Worm (Caenorhabditis elegans) whole organism, young adult: ENCODE measurements around the gene T28D6.6.

Source experiments
- B0019.2 ChIP-seq: fragments of 200-800 bp; sonication (Bioruptor generic); conservative IDR thresholded peaks from 2 replicates; pipeline ENCODE4 v1.3.6; 2022; ENCODE audit warnings: missing genetic modification reagents, missing genetic modification characterization, missing compliant biosample characterization
- B0336.3 ChIP-seq: fragments of 200-800 bp; sonication (Bioruptor generic); IDR thresholded peaks from 2 replicates; pipeline ENCODE4 v1.3.6; 2022; ENCODE audit warnings: missing genetic modification characterization, missing compliant biosample characterization
- D2030.7 ChIP-seq: fragments of 200-800 bp; sonication (Bioruptor generic); IDR thresholded peaks from 2 replicates; pipeline ENCODE4 v1.3.6; 2022; ENCODE audit warnings: missing genetic modification reagents, missing genetic modification characterization, missing compliant biosample characterization
- F33H1.4 ChIP-seq: fragments of 200-800 bp; sonication (Bioruptor generic); IDR thresholded peaks from 2 replicates; pipeline ENCODE4 v1.3.6; 2022; ENCODE audit warnings: missing genetic modification reagents, missing genetic modification characterization, missing compliant biosample characterization
- F37B4.10 ChIP-seq: fragments of 200-800 bp; sonication (Bioruptor generic); IDR thresholded peaks from 2 replicates; pipeline ENCODE4 v1.3.6; 2022; ENCODE audit warnings: missing genetic modification characterization, missing compliant biosample characterization
- F39B2.1 ChIP-seq: fragments of 200-800 bp; sonication (Bioruptor generic); IDR thresholded peaks from 2 replicates; pipeline ENCODE4 v1.3.6; 2022; ENCODE audit warnings: missing genetic modification reagents, missing genetic modification characterization, missing compliant biosample characterization
- F52B5.7 ChIP-seq: sonication (generic microtip); optimal IDR thresholded peaks from 2 replicates; lab custom pipeline; 2016; ENCODE audit warnings: mild to moderate bottlenecking, missing genetic modification characterization, missing compliant biosample characterization
- K11D2.4 ChIP-seq: fragments of 200-800 bp; sonication (Bioruptor generic); IDR thresholded peaks from 2 replicates; pipeline ENCODE4 v1.3.6; 2022; ENCODE audit warnings: missing genetic modification reagents, missing genetic modification characterization, missing compliant biosample characterization
- K12H6.12 ChIP-seq: fragments of 200-800 bp; sonication (Bioruptor generic); optimal IDR thresholded peaks from 2 replicates; lab custom pipeline; 2018; ENCODE audit warnings: mild to moderate bottlenecking, missing genetic modification characterization, missing compliant biosample characterization
- Y53G8AR.9 ChIP-seq: fragments of 200-800 bp; sonication (Bioruptor generic); conservative IDR thresholded peaks from 2 replicates; pipeline ENCODE4 v1.3.6; 2022; ENCODE audit warnings: missing genetic modification reagents, missing genetic modification characterization, missing compliant biosample characterization
- Y79H2A.3 ChIP-seq: fragments of 200-800 bp; sonication (Bioruptor generic); conservative IDR thresholded peaks from 2 replicates; pipeline ENCODE4 v1.3.6; 2022; ENCODE audit warnings: missing genetic modification reagents, missing genetic modification characterization, missing compliant biosample characterization
- aptf-2 ChIP-seq: fragments of 200-800 bp; sonication (Bioruptor generic); conservative IDR thresholded peaks from 2 replicates; pipeline ENCODE4 v1.3.6; 2022; ENCODE audit warnings: missing genetic modification reagents, missing genetic modification characterization, missing compliant biosample characterization
- attf-3 ChIP-seq: fragments of 200-800 bp; sonication (Bioruptor generic); conservative IDR thresholded peaks from 2 replicates; pipeline ENCODE4 v1.3.6; 2022; ENCODE audit warnings: missing genetic modification reagents, missing genetic modification characterization, missing compliant biosample characterization
- cebp-1 ChIP-seq, 2 experiments: fragments of 200-800 bp in 1 of 2; sonication (Bioruptor generic) in 1 of 2; sonication (generic microtip) in 1 of 2; IDR thresholded peaks in 1 of 2; optimal IDR thresholded peaks in 1 of 2; 2 replicates each; pipeline versions ENCODE4 v1.3.6 to Lab custom; 2017 to 2022; ENCODE audit warnings: missing compliant biosample characterization in 2 of 2, missing genetic modification characterization in 2 of 2, mild to moderate bottlenecking in 1 of 2, missing genetic modification reagents in 1 of 2, moderate library complexity in 1 of 2
- cebp-2 ChIP-seq: fragments of 200-800 bp; sonication (Bioruptor generic); IDR thresholded peaks from 2 replicates; pipeline ENCODE4 v1.3.6; 2022; ENCODE audit warnings: missing genetic modification characterization, missing compliant biosample characterization
- ceh-100 ChIP-seq: fragments of 200-800 bp; sonication (Bioruptor generic); IDR thresholded peaks from 2 replicates; pipeline ENCODE4 v1.3.6; 2022; ENCODE audit warnings: missing genetic modification reagents, missing genetic modification characterization, missing compliant biosample characterization
- ceh-58 ChIP-seq: fragments of 200-800 bp; sonication (Bioruptor generic); IDR thresholded peaks from 2 replicates; pipeline ENCODE4 v1.3.6; 2022; ENCODE audit warnings: missing genetic modification characterization, missing compliant biosample characterization
- ceh-91 ChIP-seq: fragments of 200-800 bp; sonication (Bioruptor generic); IDR thresholded peaks from 2 replicates; pipeline ENCODE4 v1.3.6; 2022; ENCODE audit warnings: missing genetic modification reagents, missing genetic modification characterization, missing compliant biosample characterization
- dox-1 ChIP-seq: fragments of 200-800 bp; sonication (Bioruptor generic); IDR thresholded peaks from 2 replicates; pipeline ENCODE4 v1.3.6; 2022; ENCODE audit warnings: missing genetic modification reagents, missing genetic modification characterization, missing compliant biosample characterization
- dpl-1 ChIP-seq: fragments of 150-350 bp; optimal IDR thresholded peaks from 2 replicates; lab custom pipeline; 2014; ENCODE audit warnings: missing biosample characterization, missing genetic modification reagents, missing genetic modification characterization
- egl-18 ChIP-seq: fragments of 200-800 bp; sonication (Bioruptor generic); IDR thresholded peaks from 2 replicates; pipeline ENCODE4 v1.3.6; 2022; ENCODE audit warnings: missing genetic modification reagents, missing genetic modification characterization, missing compliant biosample characterization
- egrh-3 ChIP-seq: fragments of 200-800 bp; sonication (Bioruptor generic); IDR thresholded peaks from 2 replicates; pipeline ENCODE4 v1.3.6; 2022; ENCODE audit warnings: missing genetic modification reagents, missing genetic modification characterization, missing compliant biosample characterization
- him-1 ChIP-seq: sonication (generic microtip); optimal IDR thresholded peaks from 2 replicates; lab custom pipeline; 2016; ENCODE audit warnings: missing genotype, missing genetic modification reagents, missing genetic modification characterization, missing compliant biosample characterization
- hlh-12 ChIP-seq: sonication (generic microtip); optimal IDR thresholded peaks from 2 replicates; lab custom pipeline; 2016; ENCODE audit warnings: missing genetic modification characterization, missing compliant biosample characterization
- hrde-1 ChIP-seq: sonication (generic microtip); optimal IDR thresholded peaks from 2 replicates; lab custom pipeline; 2016; ENCODE audit warnings: missing genetic modification characterization, mild to moderate bottlenecking, missing compliant biosample characterization, moderate library complexity, missing genotype, missing genetic modification reagents, borderline replicate concordance
- lag-1 ChIP-seq: fragments of 200-800 bp; sonication (Bioruptor generic); IDR thresholded peaks from 2 replicates; pipeline ENCODE4 v1.3.6; 2022; ENCODE audit warnings: missing genetic modification reagents, missing genetic modification characterization, missing compliant biosample characterization
- let-526 ChIP-seq: fragments of 200-800 bp; sonication (Bioruptor generic); IDR thresholded peaks from 2 replicates; pipeline ENCODE4 v1.3.6; 2022; ENCODE audit warnings: missing genetic modification reagents, missing genetic modification characterization, missing compliant biosample characterization
- lin-40 ChIP-seq: sonication (generic microtip); optimal IDR thresholded peaks from 2 replicates; lab custom pipeline; 2016; ENCODE audit warnings: missing genetic modification characterization, mild to moderate bottlenecking, missing compliant biosample characterization, missing genotype, missing genetic modification reagents
- lin-54 ChIP-seq: fragments of 200-800 bp; sonication (Bioruptor generic); optimal IDR thresholded peaks from 2 replicates; lab custom pipeline; 2018; ENCODE audit warnings: mild to moderate bottlenecking, missing genetic modification characterization, missing compliant biosample characterization
- lir-1 ChIP-seq: fragments of 200-800 bp; sonication (Bioruptor generic); conservative IDR thresholded peaks from 2 replicates; pipeline ENCODE4 v1.3.6; 2022; ENCODE audit warnings: missing genetic modification reagents, missing genetic modification characterization, missing compliant biosample characterization
- madf-10 ChIP-seq: sonication (generic microtip); optimal IDR thresholded peaks from 2 replicates; lab custom pipeline; 2016; ENCODE audit warnings: mild to moderate bottlenecking, missing genetic modification characterization, missing compliant biosample characterization
- mcd-1 ChIP-seq: fragments of 200-800 bp; sonication (Bioruptor generic); IDR thresholded peaks from 2 replicates; pipeline ENCODE4 v1.3.6; 2022; ENCODE audit warnings: missing genetic modification reagents, missing genetic modification characterization, missing compliant biosample characterization
- nhr-27 ChIP-seq: fragments of 200-800 bp; sonication (Bioruptor generic); optimal IDR thresholded peaks from 2 replicates; lab custom pipeline; 2018; ENCODE audit warnings: mild to moderate bottlenecking, missing genetic modification characterization, moderate library complexity, missing compliant biosample characterization
- pbrm-1 ChIP-seq: fragments of 200-800 bp; sonication (Bioruptor generic); IDR thresholded peaks from 2 replicates; pipeline ENCODE4 v1.3.6; 2022; ENCODE audit warnings: missing genetic modification reagents, missing genetic modification characterization, missing compliant biosample characterization
- rcor-1 ChIP-seq: fragments of 200-800 bp; sonication (Bioruptor generic); IDR thresholded peaks from 2 replicates; pipeline ENCODE4 v1.3.6; 2022; ENCODE audit warnings: missing genetic modification reagents, missing genetic modification characterization, missing compliant biosample characterization
- rec-8 ChIP-seq, 2 experiments: sonication (generic microtip); optimal IDR thresholded peaks; 2 replicates each; lab custom pipeline; 2016; ENCODE audit warnings: mild to moderate bottlenecking in 2 of 2, missing genetic modification characterization in 2 of 2, missing genetic modification reagents in 2 of 2, missing genotype in 2 of 2, missing biosample characterization in 1 of 2, missing compliant biosample characterization in 1 of 2, moderate library complexity in 1 of 2
- rpc-1 ChIP-seq, 2 experiments: fragments of 150-350 bp in 1 of 2; sonication (generic microtip) in 1 of 2; optimal IDR thresholded peaks; 2 replicates each; lab custom pipeline; 2014 to 2018; ENCODE audit warnings: missing biosample characterization in 1 of 2, missing genetic modification characterization in 1 of 2, missing genetic modification reagents in 1 of 2, missing genotype in 1 of 2
- snpc-3.4 ChIP-seq: sonication (generic microtip); optimal IDR thresholded peaks from 2 replicates; lab custom pipeline; 2017; ENCODE audit warnings: missing genetic modification characterization, mild to moderate bottlenecking, missing compliant biosample characterization, antibody characterized with exemption, moderate library complexity, missing genotype, missing genetic modification reagents
- somi-1 ChIP-seq: fragments of 200-800 bp; sonication (Bioruptor generic); optimal IDR thresholded peaks from 2 replicates; lab custom pipeline; 2018; ENCODE audit warnings: mild to moderate bottlenecking, missing genetic modification characterization, missing compliant biosample characterization
- tbp1 ChIP-seq: fragments of 200-800 bp; sonication (Bioruptor generic); optimal IDR thresholded peaks from 2 replicates; lab custom pipeline; 2018; ENCODE audit warnings: mild to moderate bottlenecking, missing genetic modification characterization, missing compliant biosample characterization
- tlf-1 ChIP-seq: fragments of 200-800 bp; sonication (Bioruptor generic); optimal IDR thresholded peaks from 2 replicates; lab custom pipeline; 2018; ENCODE audit warnings: mild to moderate bottlenecking, missing genetic modification characterization, missing compliant biosample characterization
- unc-130 ChIP-seq: sonication (generic microtip); optimal IDR thresholded peaks from 2 replicates; lab custom pipeline; 2016; ENCODE audit warnings: missing genetic modification reagents, missing genetic modification characterization, missing compliant biosample characterization
- zfh-2 ChIP-seq: fragments of 200-800 bp; sonication (Bioruptor generic); conservative IDR thresholded peaks from 2 replicates; pipeline ENCODE4 v1.3.6; 2022; ENCODE audit warnings: missing genetic modification reagents, missing genetic modification characterization, missing compliant biosample characterization
- ztf-25 ChIP-seq: fragments of 200-800 bp; sonication (Bioruptor generic); IDR thresholded peaks from 2 replicates; pipeline ENCODE4 v1.3.6; 2022; ENCODE audit warnings: missing genetic modification reagents, missing genetic modification characterization, missing compliant biosample characterization
- ztf-26 ChIP-seq: sonication (generic microtip); optimal IDR thresholded peaks from 2 replicates; lab custom pipeline; 2017; ENCODE audit warnings: missing genetic modification characterization, missing compliant biosample characterization
- ztf-28 ChIP-seq: fragments of 200-800 bp; sonication (Bioruptor generic); IDR thresholded peaks from 2 replicates; pipeline ENCODE4 v1.3.6; 2022; ENCODE audit warnings: missing genetic modification reagents, missing genetic modification characterization, missing compliant biosample characterization

The T28D6.6 gene

ce11 chrIII:11311466-11311865 is 31.4 kb downstream of the T28D6.6 start, which contains the start of gene rab-35:
Gene rab-35, minus strand, starts transcription at chrIII:11311566.
- no peak for TF ChIP-seq dox-1 (GFP tag; lab: Robert Waterston, UW)
- TF ChIP-seq mcd-1 (GFP tag; lab: Robert Waterston, UW), result no peak
- TF ChIP-seq Y53G8AR.9 (GFP tag; lab: Robert Waterston, UW), result no peak
- no peak for TF ChIP-seq B0019.2
- TF ChIP-seq K11D2.4 (GFP tag; lab: Robert Waterston, UW), result no peak
- no peak for TF ChIP-seq nhr-27 (tag; lab: Kevin White, UChicago)
- no peak for TF ChIP-seq lin-54
- no peak for TF ChIP-seq pbrm-1 (GFP tag; lab: Robert Waterston, UW)

ce11 chrIII:11290554-11290953 is 52.4 kb downstream of the T28D6.6 start, which contains the start of the genes gly-9, mib-1 and smc-3:
Gene gly-9, minus strand, starts transcription at chrIII:11290580.
Gene mib-1, minus strand, starts transcription at chrIII:11290676.
Gene smc-3, plus strand, starts transcription at chrIII:11290904.
- TF ChIP-seq nhr-27 (tag; lab: Kevin White, UChicago) (no peak), snpc-3.4 (tag; lab: Kevin White, UChicago) (no peak), Y79H2A.3 (0 out of 2 replicates have a peak, but pooled peaks have one; percentile 21), F52B5.7 (tag; lab: Kevin White, UChicago) (peak; percentile 13), ztf-26 (tag; lab: Kevin White, UChicago) (no peak), let-526 (GFP tag; lab: Robert Waterston, UW) (0 out of 2 replicates have a peak, but pooled peaks have one; percentile 59), egrh-3 (GFP tag; lab: Robert Waterston, UW) (no peak), dpl-1 (GFP tag; lab: Kevin White, UChicago) (peak; percentile 59), him-1 (no peak), madf-10 (tag; lab: Kevin White, UChicago) (peak; percentile 84), egl-18 (GFP tag; lab: Robert Waterston, UW) (no peak), F37B4.10 (GFP tag; lab: Robert Waterston, UW) (no peak), zfh-2 (GFP tag; lab: Robert Waterston, UW) (no peak), ceh-91 (GFP tag; lab: Robert Waterston, UW) (peak; percentile 42), unc-130 (GFP tag; lab: Kevin White, UChicago) (peak; percentile 71), ztf-28 (peak; percentile 76; the same call in 1 of the 2 replicates), hrde-1 (tag; lab: Kevin White, UChicago) (no peak), tbp1 (peak; percentile 35), aptf-2 (GFP tag; lab: Robert Waterston, UW) (peak; percentile 69; the same call in 1 of the 2 replicates), cebp-1 (GFP tag; IDR thresholded peaks at IDR 0.05; lab: Robert Waterston, UW) (no peak), cebp-1 (tag; optimal IDR thresholded peaks at IDR 0.05; lab: Kevin White, UChicago) (peak; percentile 52), F39B2.1 (GFP tag; lab: Robert Waterston, UW) (no peak), rpc-1 (optimal IDR thresholded peaks at IDR 0.05; lab: Kevin White, UChicago) (no peak), rpc-1 (tag; optimal IDR thresholded peaks at IDR 0.05; lab: Kevin White, UChicago) (no peak), hlh-12 (tag; lab: Kevin White, UChicago) (no peak), lag-1 (GFP tag; lab: Robert Waterston, UW) (no peak), K12H6.12 (peak; percentile 38), somi-1 (GFP tag; lab: Kevin White, UChicago) (no peak), B0336.3 (0 out of 2 replicates have a peak, but pooled peaks have one; percentile 39), cebp-2 (GFP tag; lab: Robert Waterston, UW) (no peak), D2030.7 (peak; percentile 59), rcor-1 (GFP tag; lab: Robert Waterston, UW) (no peak; the same call in 1 of the 2 replicates), lir-1 (GFP tag; lab: Robert Waterston, UW) (0 out of 2 replicates have a peak, but pooled peaks have one; percentile 25), tlf-1 (GFP tag; lab: Kevin White, UChicago) (no peak), ztf-25 (no peak), F33H1.4 (GFP tag; lab: Robert Waterston, UW) (peak; percentile 60), mcd-1 (GFP tag; lab: Robert Waterston, UW) (peak; percentile 67), rec-8 (tag; optimal IDR thresholded peaks at IDR 0.05; lab: Kevin White, UChicago) (peak in 1 of 2 experiments; percentile 37), lin-40 (tag; lab: Kevin White, UChicago) (no peak), ceh-100 (GFP tag; lab: Robert Waterston, UW) (peak; percentile 69), ceh-58 (GFP tag; lab: Robert Waterston, UW) (no peak), attf-3 (GFP tag; lab: Robert Waterston, UW) (0 out of 2 replicates have a peak, but pooled peaks have one; percentile 7)
